Fruit fly (Drosophila melanogaster): ENCODE results near the gene Obp73a.
"Not testable (repeated sequence)": the region's sequence is repeated elsewhere in the genome, so short reads cannot be mapped to it uniquely, and the experiment has no call there.

Obp73a gene

DNA sequence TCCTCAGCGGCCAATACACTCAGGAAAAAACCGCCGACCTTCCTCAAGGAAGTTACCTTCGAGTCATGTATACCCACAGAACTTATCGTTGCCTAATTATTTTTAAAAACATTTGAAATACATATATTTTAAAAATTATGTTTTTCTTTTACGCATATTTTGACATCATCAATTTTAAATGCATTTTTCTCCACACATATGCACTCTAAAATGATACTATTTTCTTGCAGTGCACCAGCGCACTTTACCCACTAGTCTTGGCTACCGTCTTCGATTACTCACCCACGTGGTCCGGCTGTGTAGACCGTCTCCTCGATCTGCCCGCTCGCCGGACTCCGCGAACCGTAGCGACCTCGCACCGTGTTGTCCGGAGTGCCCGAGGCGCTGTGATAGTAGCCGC lies 2.8 kb upstream of the Obp73a start:
- TF ChIP-seq Dll (optimal IDR thresholded peaks at IDR 0.05) (no peak), pan (optimal IDR thresholded peaks at IDR 0.05) (no peak), CG8478 (optimal IDR thresholded peaks at IDR 0.05) (no peak), usp (GFP tag; optimal IDR thresholded peaks at IDR 0.05) (no peak), EcR (GFP tag; optimal IDR thresholded peaks at IDR 0.05) (no peak), psq (optimal IDR thresholded peaks at IDR 0.05) (no peak)

DNA sequence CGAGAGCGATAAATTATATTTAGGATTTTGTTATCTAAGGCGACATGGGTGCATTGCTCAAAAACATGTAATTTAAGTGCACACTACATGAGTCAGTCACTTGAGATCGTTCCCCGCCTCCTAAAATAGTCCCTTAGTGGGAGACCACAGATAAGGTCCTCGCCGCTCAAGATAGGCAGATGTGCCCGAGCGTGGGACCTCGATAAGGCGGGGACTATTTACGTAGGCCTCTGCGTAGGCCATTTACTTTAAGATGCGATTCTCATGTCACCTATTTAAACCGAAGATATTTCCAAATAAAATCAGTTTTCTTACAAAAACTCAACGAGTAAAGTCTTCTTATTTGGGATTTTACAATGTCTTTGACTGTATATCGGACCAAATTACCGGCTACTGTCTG lies 10.4 kb downstream of the Obp73a start, which contains the start of gene Ogdh:
Gene Ogdh (plus strand): TSS at position 301 of the 400 bp plus-strand sequence.
- TF ChIP-seq EcR (GFP tag; optimal IDR thresholded peaks at IDR 0.05); CG8478 (optimal IDR thresholded peaks at IDR 0.05); psq (optimal IDR thresholded peaks at IDR 0.05): not testable (repeated sequence)

DNA sequence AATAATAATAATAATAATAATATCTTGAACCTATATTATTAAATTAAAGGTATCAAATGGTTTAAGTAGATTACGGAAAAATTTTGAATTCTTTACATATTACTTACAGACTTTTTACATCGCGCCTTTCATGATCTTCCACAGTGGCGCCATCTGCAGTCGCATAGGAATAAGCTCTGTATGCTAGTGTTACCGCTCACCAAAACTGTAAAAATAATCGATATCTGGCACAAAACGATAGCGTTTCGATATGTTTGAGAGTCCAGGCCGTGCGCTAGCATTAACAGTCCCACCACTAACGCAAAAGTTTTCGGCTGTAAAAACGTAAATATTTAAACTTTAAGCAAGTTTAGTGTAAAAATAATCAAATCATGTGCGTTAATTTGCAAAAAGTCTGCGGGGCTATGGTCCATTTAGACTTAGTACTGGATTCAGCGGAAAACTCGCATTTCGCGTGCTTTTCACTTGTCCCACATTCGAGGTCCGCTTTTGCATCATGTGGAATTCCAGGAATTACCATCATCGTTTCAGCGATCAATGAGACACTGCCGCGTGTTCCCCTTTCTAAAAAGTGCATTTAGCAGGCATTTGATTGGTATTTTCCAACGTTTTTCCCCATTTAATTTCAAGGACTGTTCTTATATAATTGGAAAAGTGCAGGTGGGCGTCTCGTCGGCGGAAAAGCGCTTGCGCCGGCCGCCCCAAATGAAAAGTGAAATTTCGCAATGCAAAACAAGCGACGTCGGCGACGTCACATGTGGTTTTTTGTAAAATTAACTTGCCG lies 11.2 kb downstream of the Obp73a start:
- TF ChIP-seq pan (optimal IDR thresholded peaks at IDR 0.05): no peak
- no peak for TF ChIP-seq Dll (optimal IDR thresholded peaks at IDR 0.05)
- no peak for TF ChIP-seq CG8478 (optimal IDR thresholded peaks at IDR 0.05)
- no peak for TF ChIP-seq EcR (GFP tag; optimal IDR thresholded peaks at IDR 0.05)

DNA sequence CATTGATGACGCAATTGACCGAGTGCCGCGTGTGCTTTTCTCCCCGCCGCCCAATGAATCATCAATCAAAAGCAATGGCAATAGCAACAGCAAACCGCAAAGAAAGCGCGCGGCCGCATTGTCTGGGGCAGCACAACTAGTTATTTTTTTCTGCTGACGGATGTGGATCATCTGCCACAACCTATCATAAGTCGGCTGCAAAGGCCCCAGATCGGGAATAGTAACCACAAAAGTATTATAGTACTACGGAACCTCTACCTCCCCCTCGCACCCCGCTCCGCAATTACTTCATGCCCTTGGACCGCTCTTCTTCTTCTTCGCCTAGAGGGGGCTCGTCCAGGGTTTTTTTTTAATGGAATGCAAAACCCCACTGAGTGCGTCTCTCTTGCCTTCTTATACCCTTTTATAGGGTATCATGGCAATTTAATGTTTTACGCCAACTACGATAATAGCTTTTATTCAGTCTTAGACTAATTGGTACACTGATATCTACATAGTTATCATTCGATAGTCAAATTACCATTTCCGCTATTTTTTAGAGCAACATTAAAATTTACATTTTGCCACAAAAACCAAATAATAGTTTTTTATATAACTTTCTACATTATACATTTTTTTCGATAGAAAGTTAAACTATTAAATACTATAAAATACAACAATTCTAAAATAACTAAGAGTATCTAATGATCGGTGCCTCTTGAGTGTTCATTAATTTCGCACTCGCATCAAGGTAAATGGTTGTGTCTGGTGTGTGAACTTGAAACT lies 12.0 kb downstream of the Obp73a start:
- no peak for TF ChIP-seq CG8478 (optimal IDR thresholded peaks at IDR 0.05)
- TF ChIP-seq usp (GFP tag; optimal IDR thresholded peaks at IDR 0.05): no peak
- no peak for TF ChIP-seq EcR (GFP tag; optimal IDR thresholded peaks at IDR 0.05)
- TF ChIP-seq Dll (optimal IDR thresholded peaks at IDR 0.05): no peak
- TF ChIP-seq pan (optimal IDR thresholded peaks at IDR 0.05): no peak
- TF ChIP-seq psq (optimal IDR thresholded peaks at IDR 0.05): no peak

DNA sequence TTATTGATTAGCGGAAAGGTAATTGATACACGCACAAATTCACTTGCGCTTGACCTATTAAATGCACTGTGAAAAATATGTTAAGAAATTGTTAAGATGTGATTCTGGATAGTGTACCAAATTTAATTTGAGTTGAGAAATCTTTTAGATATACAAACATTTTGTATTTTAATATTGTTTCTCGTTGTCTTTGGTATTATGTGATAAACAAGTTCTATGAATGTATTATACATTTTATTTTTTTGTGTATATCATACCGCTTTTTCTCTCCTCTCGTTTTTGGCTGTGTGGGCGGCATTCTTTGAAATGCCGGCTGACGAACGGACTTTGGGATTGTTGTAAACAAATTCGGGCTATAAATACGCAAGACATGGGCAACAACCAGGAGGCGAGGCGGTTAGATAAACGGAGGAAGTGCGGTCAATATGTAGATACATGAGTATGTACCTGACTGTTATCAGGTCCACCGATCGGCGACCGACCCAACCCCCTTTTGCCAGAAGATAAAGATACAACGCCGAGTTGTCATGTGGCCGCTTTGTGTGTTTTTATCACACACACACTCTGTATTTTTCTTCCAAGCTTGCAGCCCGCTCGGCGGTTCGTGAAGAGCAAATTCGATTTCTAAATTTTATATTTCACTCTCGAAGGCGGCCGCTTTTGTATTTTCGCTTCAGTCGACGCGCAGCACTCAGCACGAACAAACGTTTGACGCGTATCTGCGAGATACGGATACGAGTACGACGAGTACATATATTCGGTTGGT lies 12.8 kb downstream of the Obp73a start:
- TF ChIP-seq psq (optimal IDR thresholded peaks at IDR 0.05): no peak
- TF ChIP-seq usp (GFP tag; optimal IDR thresholded peaks at IDR 0.05): no peak

DNA sequence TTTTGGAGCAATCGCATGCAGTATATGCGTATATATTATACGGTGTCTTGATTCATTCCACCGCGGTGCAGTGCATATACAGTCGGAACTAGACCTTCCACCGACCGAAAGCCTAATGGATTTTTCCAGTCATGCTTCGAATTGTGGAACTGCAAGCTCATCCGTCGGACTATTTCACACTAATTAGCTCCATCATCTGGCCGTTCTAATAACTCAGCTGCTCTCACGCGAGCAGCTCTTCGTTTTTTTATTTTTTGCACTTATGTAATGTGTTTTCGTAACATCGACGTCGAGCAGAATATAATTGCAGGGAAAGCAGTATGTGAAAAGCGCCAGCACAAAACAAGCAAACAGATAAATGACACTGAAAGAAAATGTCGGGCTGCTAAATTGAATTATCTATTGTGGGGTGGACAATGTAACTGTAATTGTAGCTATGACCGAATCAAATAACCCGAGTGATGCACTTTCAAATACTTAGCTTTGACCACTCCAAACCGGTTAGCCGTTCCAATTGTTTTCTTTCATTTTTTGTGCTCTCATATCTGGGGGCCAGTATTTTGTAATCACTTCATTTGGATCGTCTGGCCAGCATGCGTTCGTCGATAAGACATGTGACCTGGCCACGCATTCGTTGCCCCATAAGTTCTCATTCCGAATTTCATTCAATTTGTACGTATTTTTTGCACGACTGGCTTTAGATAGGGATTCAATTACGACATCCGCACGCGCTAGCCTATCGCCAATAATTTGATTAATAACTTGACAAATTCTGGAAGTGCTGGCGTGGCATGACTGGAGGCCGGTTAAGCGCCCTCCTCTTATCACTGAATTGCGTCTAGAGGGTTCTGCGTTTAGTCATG lies 13.6 kb downstream of the Obp73a start, which contains the start of gene Cpr73D:
Gene Cpr73D (minus strand): TSS at position 156 of the 863 bp plus-strand sequence.
- TF ChIP-seq Dll (optimal IDR thresholded peaks at IDR 0.05) (no peak), psq (optimal IDR thresholded peaks at IDR 0.05) (no peak), CG8478 (optimal IDR thresholded peaks at IDR 0.05) (no peak), pan (optimal IDR thresholded peaks at IDR 0.05) (no peak), EcR (GFP tag; optimal IDR thresholded peaks at IDR 0.05) (no peak)

DNA sequence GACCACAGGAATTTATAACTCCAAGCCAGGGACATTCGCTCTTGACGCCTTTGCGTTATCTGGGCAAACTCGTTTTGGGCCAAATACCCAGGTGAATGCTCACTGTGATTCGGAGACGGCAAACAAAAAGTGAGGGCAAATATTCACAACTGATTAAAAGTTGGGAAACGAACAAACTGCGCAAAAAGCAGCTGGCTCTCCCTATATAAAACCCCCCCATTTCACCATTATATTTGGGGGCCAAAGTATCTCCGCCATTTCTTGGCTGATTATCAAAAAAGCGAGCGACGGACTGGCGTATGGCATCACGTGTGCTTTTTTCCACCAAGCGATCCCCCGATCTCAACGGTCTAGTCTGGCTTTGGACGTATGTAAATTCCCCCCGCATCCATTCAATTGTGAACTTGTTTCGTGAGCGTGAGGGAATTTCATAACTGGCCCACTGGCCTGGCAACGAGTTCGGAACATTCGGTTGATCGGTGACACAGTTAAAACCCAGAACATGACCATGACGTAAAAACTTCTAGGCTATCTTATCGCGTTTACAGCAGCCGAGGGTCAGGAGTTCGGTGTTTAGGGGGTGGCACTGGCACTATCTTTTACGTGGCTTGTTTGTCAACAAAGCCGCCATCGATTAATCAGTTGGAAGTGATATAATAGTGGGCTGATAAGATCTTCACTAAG lies 14.4 kb downstream of the Obp73a start:
- TF ChIP-seq CG8478 (optimal IDR thresholded peaks at IDR 0.05): no peak

DNA sequence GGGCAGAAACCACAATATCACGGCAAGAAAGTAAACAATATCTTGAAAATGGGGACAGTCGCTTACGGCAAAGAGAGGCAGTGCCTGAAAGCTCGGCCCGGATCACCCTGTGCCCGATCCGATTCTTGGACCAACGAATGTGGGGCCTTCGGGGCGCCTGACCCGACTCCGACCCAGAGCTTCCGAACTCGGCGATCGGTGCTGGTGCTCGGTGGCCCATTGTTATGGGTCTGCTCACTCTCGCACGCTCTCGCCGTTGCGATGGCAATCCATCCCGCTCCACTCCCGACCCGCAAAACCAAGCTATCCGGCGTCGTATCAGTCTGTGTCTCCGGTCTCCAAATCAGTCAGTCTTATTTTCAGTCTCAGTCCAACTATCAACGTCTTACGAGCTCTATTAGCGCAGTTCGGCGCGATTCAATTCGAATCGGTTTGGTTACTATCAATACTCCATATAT lies 25.5 kb downstream of the Obp73a start, which contains the start of gene Exn:
Gene Exn (plus strand): TSS at position 362 of the 458 bp plus-strand sequence.
- no peak for TF ChIP-seq EcR (GFP tag; optimal IDR thresholded peaks at IDR 0.05)
- TF ChIP-seq Dll (optimal IDR thresholded peaks at IDR 0.05): no peak
- no peak for TF ChIP-seq psq (optimal IDR thresholded peaks at IDR 0.05)
- no peak for TF ChIP-seq usp (GFP tag; optimal IDR thresholded peaks at IDR 0.05)
- TF ChIP-seq pan (optimal IDR thresholded peaks at IDR 0.05): no peak
- no peak for TF ChIP-seq CG8478 (optimal IDR thresholded peaks at IDR 0.05)

DNA sequence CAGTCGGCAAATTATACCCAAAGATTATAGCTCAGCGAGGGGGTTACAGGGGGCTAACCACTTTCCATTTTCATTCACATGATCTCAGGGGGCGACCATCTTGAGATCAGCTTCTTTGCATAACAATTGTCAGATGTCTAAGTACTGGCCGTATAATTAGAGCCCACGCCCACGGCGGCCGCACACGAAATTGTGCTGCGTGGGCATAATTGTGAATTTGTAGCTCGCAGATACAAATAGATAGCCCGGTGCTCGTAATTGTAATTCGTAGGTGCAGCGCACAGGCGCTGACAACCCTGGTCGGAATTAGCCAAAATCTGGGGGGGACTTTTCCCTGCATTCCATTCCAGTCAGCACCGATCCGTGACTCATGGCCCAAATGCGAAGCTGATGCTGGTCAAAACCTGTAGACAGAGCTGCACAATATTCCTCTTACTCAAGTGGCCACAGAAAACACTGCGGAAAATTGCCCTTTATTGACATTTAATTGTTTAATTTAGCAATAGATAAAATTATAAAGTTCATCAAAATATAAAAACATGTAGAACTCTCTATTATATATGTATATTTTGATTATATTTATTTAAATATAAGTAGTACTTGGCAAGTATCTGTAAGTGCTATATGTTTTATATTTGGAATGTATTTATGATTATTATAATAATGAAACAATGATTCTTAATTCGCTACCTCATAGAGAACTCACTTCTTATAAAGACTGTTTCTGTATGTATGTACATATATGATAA lies 27.6 kb downstream of the Obp73a start:
- TF ChIP-seq usp (GFP tag; optimal IDR thresholded peaks at IDR 0.05) (no peak), psq (optimal IDR thresholded peaks at IDR 0.05) (no peak), pan (optimal IDR thresholded peaks at IDR 0.05) (no peak), CG8478 (optimal IDR thresholded peaks at IDR 0.05) (no peak), Dll (optimal IDR thresholded peaks at IDR 0.05) (no peak), EcR (GFP tag; optimal IDR thresholded peaks at IDR 0.05) (no peak)

DNA sequence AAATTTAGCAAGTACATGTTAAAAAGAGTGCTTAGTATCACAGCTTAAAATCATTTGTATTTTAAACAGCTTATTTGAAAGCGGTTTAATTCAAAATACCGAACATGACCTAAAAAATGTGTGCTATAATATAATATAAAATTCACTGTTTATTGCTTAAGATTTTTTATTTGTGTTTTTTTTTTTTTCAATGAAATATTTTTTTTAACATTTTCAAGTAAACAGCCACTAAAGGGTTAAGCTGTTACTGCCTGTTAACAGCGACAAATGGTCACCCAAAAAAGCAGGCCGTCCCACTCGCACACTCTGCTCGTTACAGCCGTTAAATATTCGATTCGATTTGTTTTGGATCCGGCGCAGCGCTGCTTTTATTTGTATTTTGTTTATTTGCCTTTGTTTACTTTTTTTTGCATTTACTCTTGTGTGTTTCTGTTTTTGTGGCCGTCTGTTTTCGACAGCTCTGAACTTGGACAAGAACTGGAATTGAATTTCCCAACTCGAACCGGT lies 30.5 kb downstream of the Obp73a start:
- TF ChIP-seq CG8478 (optimal IDR thresholded peaks at IDR 0.05): no peak
- TF ChIP-seq usp (GFP tag; optimal IDR thresholded peaks at IDR 0.05): no peak
- no peak for TF ChIP-seq Dll (optimal IDR thresholded peaks at IDR 0.05)
- TF ChIP-seq psq (optimal IDR thresholded peaks at IDR 0.05): no peak
- TF ChIP-seq pan (optimal IDR thresholded peaks at IDR 0.05): no peak
- TF ChIP-seq EcR (GFP tag; optimal IDR thresholded peaks at IDR 0.05): no peak

Measured in whole organism.